Fruit fly (Drosophila melanogaster): ENCODE measurements around the gene CG12995.

Gene CG12995

dm6 chrX:17167304-17167703, 42.5 kb downstream of the CG12995 start:
- TF ChIP-seq ttk (optimal IDR thresholded peaks at IDR 0.05) (no peak), psq (optimal IDR thresholded peaks at IDR 0.05) (no peak), h (optimal IDR thresholded peaks at IDR 0.05) (no peak), Myc (optimal IDR thresholded peaks at IDR 0.05) (no peak)

dm6 chrX:17162446-17163013, 47.3 kb downstream of the CG12995 start:
- TF ChIP-seq psq (optimal IDR thresholded peaks at IDR 0.05) (no peak), insv (optimal IDR thresholded peaks at IDR 0.05) (no peak), h (optimal IDR thresholded peaks at IDR 0.05) (no peak), Sin3A (optimal IDR thresholded peaks at IDR 0.05) (no peak), Myc (optimal IDR thresholded peaks at IDR 0.05) (no peak), ttk (optimal IDR thresholded peaks at IDR 0.05) (no peak)

- TF ChIP-seq Myc (optimal IDR thresholded peaks at IDR 0.05) (no peak), psq (optimal IDR thresholded peaks at IDR 0.05) (no peak), Sin3A (optimal IDR thresholded peaks at IDR 0.05) (no peak), insv (optimal IDR thresholded peaks at IDR 0.05) (no peak)
These were observed 49.3 kb downstream of the CG12995 start for dm6 chrX:17160396-17161040.

dm6 chrX:17159819-17160218, 50.0 kb downstream of the CG12995 start, which contains the start of gene baz:
Gene baz (plus strand): TSS chrX:17160006.
- TF ChIP-seq Myc (optimal IDR thresholded peaks at IDR 0.05), result no peak
- no peak for TF ChIP-seq psq (optimal IDR thresholded peaks at IDR 0.05)
- no peak for TF ChIP-seq Sin3A (optimal IDR thresholded peaks at IDR 0.05)
- no peak for TF ChIP-seq insv (optimal IDR thresholded peaks at IDR 0.05)
- TF ChIP-seq ttk (optimal IDR thresholded peaks at IDR 0.05), result no peak
- TF ChIP-seq h (optimal IDR thresholded peaks at IDR 0.05), result no peak
